Fruit fly (Drosophila melanogaster) whole organism, adult: Measurements from ENCODE around the gene CG14931.

Experiments
- CG11617 ChIP-seq: fragments of 200-800 bp; sonication (Bioruptor generic); optimal IDR thresholded peaks from 2 replicates; lab custom pipeline; 2017; ENCODE audit warnings: mild to moderate bottlenecking, missing biosample characterization, missing genetic modification reagents, missing genetic modification characterization
- CG12768 ChIP-seq: fragments of 200-800 bp; sonication (Bioruptor generic); optimal IDR thresholded peaks from 2 replicates; lab custom pipeline; 2017; ENCODE audit warnings: missing biosample characterization, missing genetic modification characterization, mild to moderate bottlenecking, moderate library complexity, missing genetic modification reagents
- CG14711 ChIP-seq: fragments of 200-800 bp; sonication (Bioruptor generic); optimal IDR thresholded peaks from 2 replicates; lab custom pipeline; 2018; ENCODE audit warnings: missing biosample characterization, mild to moderate bottlenecking, missing genetic modification characterization, moderate library complexity
- CG1620 ChIP-seq: fragments of 200-800 bp; sonication (Bioruptor generic); optimal IDR thresholded peaks from 2 replicates; lab custom pipeline; 2016; ENCODE audit warnings: missing biosample characterization, missing genetic modification characterization
- CG33017 ChIP-seq: fragments of 200-800 bp; sonication (Bioruptor generic); optimal IDR thresholded peaks from 2 replicates; lab custom pipeline; 2018; ENCODE audit warnings: missing biosample characterization, mild to moderate bottlenecking, missing genetic modification characterization, moderate library complexity
- CG5204 ChIP-seq: fragments of 200-800 bp; sonication (Bioruptor generic); optimal IDR thresholded peaks from 2 replicates; lab custom pipeline; 2016; ENCODE audit warnings: missing biosample characterization, missing genetic modification characterization
- CG7045 ChIP-seq: fragments of 200-800 bp; sonication (Bioruptor generic); optimal IDR thresholded peaks from 2 replicates; lab custom pipeline; 2017; ENCODE audit warnings: missing biosample characterization, mild to moderate bottlenecking, missing genetic modification characterization
- CG7101 ChIP-seq: fragments of 200-800 bp; sonication (Bioruptor generic); optimal IDR thresholded peaks from 2 replicates; lab custom pipeline; 2018; ENCODE audit warnings: missing biosample characterization, mild to moderate bottlenecking, missing genetic modification characterization, moderate library complexity
- Clk ChIP-seq: fragments of 200-800 bp; sonication (Bioruptor generic); optimal IDR thresholded peaks from 2 replicates; lab custom pipeline; 2017; ENCODE audit warnings: missing biosample characterization, missing genetic modification characterization
- Crg-1 ChIP-seq: fragments of 200-800 bp; sonication (Bioruptor generic); optimal IDR thresholded peaks from 2 replicates; lab custom pipeline; 2016; ENCODE audit warnings: missing biosample characterization, missing genetic modification characterization
- Hr96 ChIP-seq: fragments of 200-800 bp; sonication (Bioruptor generic); optimal IDR thresholded peaks from 2 replicates; lab custom pipeline; 2016; ENCODE audit warnings: missing biosample characterization, missing genetic modification characterization
- Mnt ChIP-seq: fragments of 200-800 bp; sonication (Bioruptor generic); optimal IDR thresholded peaks from 2 replicates; lab custom pipeline; 2016; ENCODE audit warnings: missing biosample characterization, mild to moderate bottlenecking, missing genetic modification characterization
- bab1 ChIP-seq: fragments of 200-800 bp; sonication (Bioruptor generic); optimal IDR thresholded peaks from 3 replicates; lab custom pipeline; 2019; ENCODE audit warnings: missing biosample characterization, mild to moderate bottlenecking, missing genetic modification characterization, moderate library complexity
- cic ChIP-seq: fragments of 200-800 bp; sonication (Bioruptor generic); optimal IDR thresholded peaks from 2 replicates; lab custom pipeline; 2017; ENCODE audit warnings: missing biosample characterization, mild to moderate bottlenecking, missing genetic modification characterization, moderate library complexity
- cnc ChIP-seq, 2 experiments: fragments of >200 bp; optimal IDR thresholded peaks; 2 replicates each; lab custom pipeline; 2017
- kay ChIP-seq: fragments of 200-800 bp; sonication (Bioruptor generic); peaks from one replicate; lab custom pipeline; 2016; ENCODE audit warnings: missing biosample characterization, missing genetic modification characterization, borderline replicate concordance
- ovo ChIP-seq: fragments of 200-800 bp; sonication (Bioruptor generic); optimal IDR thresholded peaks from 2 replicates; lab custom pipeline; 2016; ENCODE audit warnings: missing biosample characterization, missing genetic modification characterization
- pad ChIP-seq: fragments of 200-800 bp; sonication (Bioruptor generic); optimal IDR thresholded peaks from 3 replicates; lab custom pipeline; 2017; ENCODE audit warnings: missing biosample characterization, missing genetic modification characterization, mild to moderate bottlenecking, moderate library complexity, missing genetic modification reagents
- tj ChIP-seq: fragments of 200-800 bp; sonication (Bioruptor generic); optimal IDR thresholded peaks from 3 replicates; lab custom pipeline; 2017; ENCODE audit warnings: missing biosample characterization, mild to moderate bottlenecking, missing genetic modification characterization, moderate library complexity
- toe ChIP-seq: fragments of 200-800 bp; sonication (Bioruptor generic); optimal IDR thresholded peaks from 2 replicates; lab custom pipeline; 2016; ENCODE audit warnings: missing biosample characterization, missing genetic modification characterization

Gene CG14931

dm6 chr2L:11816376-11816775 lies 28.2 kb downstream of the CG14931 start:
- TF ChIP-seq pad (GFP tag; lab: Kevin White, UChicago) (peak; percentile 21), Hr96 (GFP tag; lab: Kevin White, UChicago) (peak; percentile 61), CG1620 (GFP tag; lab: Kevin White, UChicago) (peak; percentile 22), CG7045 (GFP tag; lab: Kevin White, UChicago) (peak; percentile 55), CG12768 (GFP tag; lab: Kevin White, UChicago) (no peak), bab1 (GFP tag; lab: Kevin White, UChicago) (peak; percentile 32), ovo (GFP tag; lab: Kevin White, UChicago) (no peak), kay (no peak), CG5204 (GFP tag; lab: Kevin White, UChicago) (peak; percentile 33), CG33017 (tag; lab: Kevin White, UChicago) (no peak)

- TF ChIP-seq CG12768 (GFP tag; lab: Kevin White, UChicago) (no peak), CG14711 (no peak), CG7101 (no peak), toe (GFP tag; lab: Kevin White, UChicago) (no peak), ovo (GFP tag; lab: Kevin White, UChicago) (no peak), CG11617 (GFP tag; lab: Kevin White, UChicago) (no peak), CG33017 (tag; lab: Kevin White, UChicago) (no peak), kay (no peak), CG5204 (GFP tag; lab: Kevin White, UChicago) (no peak), Mnt (GFP tag; lab: Kevin White, UChicago) (no peak), tj (GFP tag; lab: Kevin White, UChicago) (no peak), CG7045 (GFP tag; lab: Kevin White, UChicago) (no peak), Crg-1 (no peak), CG1620 (GFP tag; lab: Kevin White, UChicago) (no peak), bab1 (GFP tag; lab: Kevin White, UChicago) (no peak), cnc (optimal IDR thresholded peaks at IDR 0.05; lab: Kevin White, UChicago) (no peak), cic (GFP tag; lab: Kevin White, UChicago) (no peak), Clk (GFP tag; lab: Kevin White, UChicago) (no peak), pad (GFP tag; lab: Kevin White, UChicago) (no peak)
Measured at dm6 chr2L:11823470-11824162, 35.5 kb downstream of the CG14931 start.

DNA sequence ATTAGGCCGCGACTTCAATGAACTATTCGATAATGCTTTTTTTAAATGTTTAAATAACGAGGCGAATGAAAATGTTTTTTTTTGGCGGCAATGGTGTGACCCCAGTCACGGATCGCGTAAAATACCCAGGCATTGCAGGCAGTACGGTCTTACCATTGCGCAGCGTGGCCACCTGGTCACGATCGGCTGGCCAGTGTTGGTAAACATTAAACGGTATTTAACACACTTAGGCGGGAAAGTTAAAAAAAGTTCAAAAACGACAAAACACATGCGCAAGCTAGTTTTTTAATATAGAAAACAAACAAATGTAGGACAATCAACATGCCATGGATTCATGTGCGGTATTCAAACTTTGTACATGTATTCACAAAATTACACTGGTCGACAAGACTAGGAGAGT lies 41.1 kb downstream of the CG14931 start, which contains the start of gene esc:
esc (minus strand) TSS at position 129 of the 400 bp plus-strand sequence.
- TF ChIP-seq Hr96 (GFP tag; lab: Kevin White, UChicago) (no peak), pad (GFP tag; lab: Kevin White, UChicago) (peak; percentile 35), kay (no peak), Crg-1 (peak; percentile 45), cic (GFP tag; lab: Kevin White, UChicago) (no peak), Mnt (GFP tag; lab: Kevin White, UChicago) (peak; percentile 4), CG12768 (GFP tag; lab: Kevin White, UChicago) (no peak), CG14711 (peak; percentile 13), Clk (GFP tag; lab: Kevin White, UChicago) (no peak), CG1620 (GFP tag; lab: Kevin White, UChicago) (peak; percentile 41), ovo (GFP tag; lab: Kevin White, UChicago) (peak; percentile 39), CG11617 (GFP tag; lab: Kevin White, UChicago) (no peak), CG5204 (GFP tag; lab: Kevin White, UChicago) (no peak), toe (GFP tag; lab: Kevin White, UChicago) (no peak), CG7101 (peak; percentile 20), tj (GFP tag; lab: Kevin White, UChicago) (no peak), CG33017 (tag; lab: Kevin White, UChicago) (no peak), bab1 (GFP tag; lab: Kevin White, UChicago) (peak; percentile 50), CG7045 (GFP tag; lab: Kevin White, UChicago) (no peak), cnc (optimal IDR thresholded peaks at IDR 0.05; lab: Kevin White, UChicago) (no peak)

dm6 chr2L:11833786-11834185 lies 45.7 kb downstream of the CG14931 start, which contains the start of gene CG45011:
CG45011 (plus strand) TSS chr2L:11834086.
- TF ChIP-seq CG11617 (GFP tag; lab: Kevin White, UChicago) = no peak
- no peak for TF ChIP-seq Hr96 (GFP tag; lab: Kevin White, UChicago)
- no peak for TF ChIP-seq cic (GFP tag; lab: Kevin White, UChicago)
- TF ChIP-seq Crg-1 = no peak
- no peak for TF ChIP-seq tj (GFP tag; lab: Kevin White, UChicago)
- TF ChIP-seq CG14711 = no peak
- TF ChIP-seq kay = peak; percentile 18
- TF ChIP-seq Mnt (GFP tag; lab: Kevin White, UChicago) = no peak
- TF ChIP-seq ovo (GFP tag; lab: Kevin White, UChicago) = no peak

DNA sequence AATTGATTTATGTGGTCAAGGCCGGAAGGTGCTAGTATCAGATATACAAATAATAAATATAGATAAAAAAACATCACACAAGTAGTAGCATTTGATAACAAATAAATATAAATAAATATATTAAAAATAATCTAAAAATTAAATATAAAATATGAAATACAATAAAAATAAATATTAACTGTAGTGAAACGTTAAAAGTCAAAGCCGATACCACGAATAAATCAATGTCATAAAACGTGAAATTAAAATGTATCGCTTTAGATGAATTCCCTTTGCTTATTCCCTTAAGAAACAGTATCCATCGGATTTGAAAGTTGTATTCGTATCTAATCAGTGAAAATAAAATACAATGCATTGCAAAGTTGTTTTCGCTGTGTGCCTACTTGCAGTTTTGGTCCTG lies 46.2 kb downstream of the CG14931 start, which contains the start of gene CG45012:
CG45012 (plus strand) TSS at position 301 of the 400 bp plus-strand sequence.
- no peak for TF ChIP-seq kay
- TF ChIP-seq CG7045 (GFP tag; lab: Kevin White, UChicago) = no peak
- TF ChIP-seq CG7101 = no peak

DNA sequence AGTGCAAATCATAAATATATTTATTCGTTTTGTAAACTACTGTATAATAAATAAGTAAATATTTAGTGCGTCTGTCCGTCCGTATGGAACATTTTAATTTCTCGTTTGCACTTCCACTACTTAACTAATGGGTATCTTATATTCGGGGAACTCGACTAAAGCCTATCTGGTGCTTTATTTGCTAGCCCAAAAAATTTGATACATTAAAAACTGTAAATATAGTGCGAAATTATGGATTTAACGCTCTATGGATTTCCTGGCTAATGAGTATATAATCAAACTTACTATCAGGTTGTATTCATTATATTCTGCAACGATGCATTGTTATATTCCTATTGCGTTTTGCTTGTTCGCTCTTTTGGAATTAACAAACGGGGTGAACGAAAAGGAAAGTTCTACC lies 48.8 kb downstream of the CG14931 start, which contains the start of gene Sfp33A4:
Sfp33A4 (plus strand) TSS at position 301 of the 400 bp plus-strand sequence.
- TF ChIP-seq CG11617 (GFP tag; lab: Kevin White, UChicago) = no peak
- no peak for TF ChIP-seq toe (GFP tag; lab: Kevin White, UChicago)
- no peak for TF ChIP-seq CG14711
- no peak for TF ChIP-seq Crg-1
- no peak for TF ChIP-seq CG7045 (GFP tag; lab: Kevin White, UChicago)
- TF ChIP-seq cnc (optimal IDR thresholded peaks at IDR 0.05; lab: Kevin White, UChicago) = no peak
- TF ChIP-seq Mnt (GFP tag; lab: Kevin White, UChicago) = no peak
- no peak for TF ChIP-seq CG5204 (GFP tag; lab: Kevin White, UChicago)
- no peak for TF ChIP-seq bab1 (GFP tag; lab: Kevin White, UChicago)
